Fruit fly (Drosophila melanogaster): Measurements from ENCODE around the gene CCT2.
A peak's percentile ranks its signal among the peaks of the same experiment; 100 is the strongest.

CCT2 gene

DNA sequence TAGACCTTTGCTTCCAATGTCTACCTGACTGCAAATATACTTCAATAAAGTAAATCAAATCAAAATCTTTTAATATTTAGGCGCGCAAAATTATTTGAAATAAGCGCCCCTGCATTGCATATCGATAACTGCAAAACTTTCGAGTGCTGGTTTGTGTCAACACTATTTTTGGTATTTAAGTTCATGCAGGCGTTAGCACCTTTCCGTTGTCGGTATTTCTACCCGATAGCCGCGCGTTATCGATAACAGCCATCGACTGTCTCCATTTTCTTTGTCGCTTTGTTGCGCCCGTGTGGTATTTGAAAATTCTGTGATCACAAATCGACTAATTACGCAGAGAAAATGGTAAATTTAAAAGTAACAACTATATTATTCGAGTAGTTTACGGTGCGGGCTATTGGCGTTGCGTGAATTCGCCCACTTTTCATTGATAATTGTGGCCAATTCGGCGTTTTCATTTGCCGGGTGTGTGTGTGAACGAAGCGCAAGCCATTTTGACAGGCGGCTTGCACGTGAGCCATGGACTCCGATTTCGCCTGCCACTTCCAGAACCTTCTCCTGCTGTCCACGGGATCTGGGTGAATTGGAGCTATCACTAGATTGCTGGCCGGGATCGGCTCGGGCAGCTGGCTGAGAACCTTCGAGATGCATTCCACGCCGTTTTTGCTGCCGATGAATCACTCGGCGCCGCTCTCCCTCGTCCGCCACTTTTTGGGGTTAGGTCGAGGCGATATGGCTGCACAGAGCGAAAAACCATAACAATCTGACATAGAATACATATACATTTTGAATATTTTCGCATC is at the start of gene CCT2 (continued):
- no peak for TF ChIP-seq Taf1 (GFP tag; IDR thresholded peaks at IDR 0.05)
- TF ChIP-seq CG14050 (GFP tag; IDR thresholded peaks at IDR 0.05), result no peak
- TF ChIP-seq ssp (GFP tag; IDR thresholded peaks at IDR 0.05), result no peak
- TF ChIP-seq CG4707 (GFP tag; optimal IDR thresholded peaks at IDR 0.05), result no peak
- TF ChIP-seq CG12299 (tag; optimal IDR thresholded peaks at IDR 0.05), result no peak
- TF ChIP-seq Poxn (GFP tag; IDR thresholded peaks at IDR 0.05), result no peak
- peak; percentile 5 for TF ChIP-seq Fer1 (GFP tag; optimal IDR thresholded peaks at IDR 0.05)
- TF ChIP-seq CG3726 (GFP tag; IDR thresholded peaks at IDR 0.05), result no peak
- peak; percentile 63; the same call in 2 of the 3 replicates for TF ChIP-seq CG16813 (GFP tag; IDR thresholded peaks at IDR 0.05; ENCODE audit: partially characterized antibody)
- TF ChIP-seq lov (optimal IDR thresholded peaks at IDR 0.05), result no peak
- no peak for TF ChIP-seq lov (GFP tag; IDR thresholded peaks at IDR 0.05)
- TF ChIP-seq bowl (GFP tag; IDR thresholded peaks at IDR 0.05), result no peak
- TF ChIP-seq pnt (GFP tag; optimal IDR thresholded peaks at IDR 0.05), result no peak
- no peak for TF ChIP-seq Hr51 (GFP tag; optimal IDR thresholded peaks at IDR 0.05)
- no peak for TF ChIP-seq CG10274 (GFP tag; optimal IDR thresholded peaks at IDR 0.05)
- TF ChIP-seq D19A (tag; optimal IDR thresholded peaks at IDR 0.05), result no peak
- TF ChIP-seq CG7928 (GFP tag; optimal IDR thresholded peaks at IDR 0.05), result no peak
- TF ChIP-seq Hmr (GFP tag; optimal IDR thresholded peaks at IDR 0.05), result no peak
- no peak for TF ChIP-seq ken (GFP tag; IDR thresholded peaks at IDR 0.05)
- TF ChIP-seq CG4360 (GFP tag; IDR thresholded peaks at IDR 0.05), result no peak
- peak; percentile 97 for TF ChIP-seq E2f2 (GFP tag; IDR thresholded peaks at IDR 0.05)
- peak; percentile 7; the same call in 1 of the 3 replicates for TF ChIP-seq row (GFP tag; IDR thresholded peaks at IDR 0.05)
- no peak for TF ChIP-seq ind (GFP tag; optimal IDR thresholded peaks at IDR 0.05)
- peak; percentile 57 for TF ChIP-seq CG1603 (tag; optimal IDR thresholded peaks at IDR 0.05)
- TF ChIP-seq stc (GFP tag; IDR thresholded peaks at IDR 0.05), result no peak
- TF ChIP-seq HHEX (GFP tag; optimal IDR thresholded peaks at IDR 0.05), result no peak
- TF ChIP-seq Vsx1 (GFP tag; optimal IDR thresholded peaks at IDR 0.05), result no peak
- no peak for TF ChIP-seq cg (GFP tag; optimal IDR thresholded peaks at IDR 0.05)
- no peak for TF ChIP-seq CG6654 (GFP tag; optimal IDR thresholded peaks at IDR 0.05)
- no peak for TF ChIP-seq D (optimal IDR thresholded peaks at IDR 0.05)
- no peak for TF ChIP-seq D (GFP tag; optimal IDR thresholded peaks at IDR 0.05)
- no peak for TF ChIP-seq Dad (GFP tag; optimal IDR thresholded peaks at IDR 0.05)
- peak; percentile 30 for TF ChIP-seq Lhr (GFP tag; optimal IDR thresholded peaks at IDR 0.05)
- no peak for TF ChIP-seq ranshi (GFP tag; IDR thresholded peaks at IDR 0.05)
- no peak for TF ChIP-seq tap (tag; optimal IDR thresholded peaks at IDR 0.05)
- no peak for TF ChIP-seq az2 (GFP tag; optimal IDR thresholded peaks at IDR 0.05)
- TF ChIP-seq usp (GFP tag; optimal IDR thresholded peaks at IDR 0.05), result no peak
- no peak for TF ChIP-seq pros (GFP tag; optimal IDR thresholded peaks at IDR 0.05)
- no peak for TF ChIP-seq CG16815 (GFP tag; optimal IDR thresholded peaks at IDR 0.05)
- no peak for TF ChIP-seq h (optimal IDR thresholded peaks at IDR 0.05)
- no peak for TF ChIP-seq CG13624 (GFP tag; optimal IDR thresholded peaks at IDR 0.05)
- TF ChIP-seq sug (tag; optimal IDR thresholded peaks at IDR 0.05), result peak; percentile 36
- no peak for TF ChIP-seq onecut (GFP tag; IDR thresholded peaks at IDR 0.05)
- TF ChIP-seq chif (GFP tag; optimal IDR thresholded peaks at IDR 0.05), result no peak
- TF ChIP-seq Optix (GFP tag; IDR thresholded peaks at IDR 0.05), result no peak
- TF ChIP-seq sqz (GFP tag; optimal IDR thresholded peaks at IDR 0.05), result no peak
- no peak for TF ChIP-seq CG30020 (tag; optimal IDR thresholded peaks at IDR 0.05)
- no peak for TF ChIP-seq CG7556 (GFP tag; optimal IDR thresholded peaks at IDR 0.05)
- TF ChIP-seq slbo (GFP tag; IDR thresholded peaks at IDR 0.05), result no peak
- TF ChIP-seq fd3F (GFP tag; optimal IDR thresholded peaks at IDR 0.05), result no peak
- TF ChIP-seq dpn (GFP tag; optimal IDR thresholded peaks at IDR 0.05), result no peak
